Fruit fly (Drosophila melanogaster) whole organism, embryonic: ENCODE measurements around the gene cpb.
A peak's percentile ranks its signal among the peaks of the same experiment; 100 is the strongest.

Source experiments
- ATbp ChIP-seq: fragments of 200-800 bp; sonication (Bioruptor generic); optimal IDR thresholded peaks from 2 replicates; lab custom pipeline; 2017; ENCODE audit warnings: missing biosample characterization, mild to moderate bottlenecking, missing genetic modification characterization, missing genetic modification reagents
- Atf-2 ChIP-seq: fragments of 200-800 bp; sonication (Bioruptor generic); optimal IDR thresholded peaks from 2 replicates; lab custom pipeline; 2016; ENCODE audit warnings: missing biosample characterization, missing genetic modification characterization
- B-H2 ChIP-seq: fragments of 200-800 bp; sonication (Bioruptor generic); optimal IDR thresholded peaks from 2 replicates; lab custom pipeline; 2018; ENCODE audit warnings: missing biosample characterization, mild to moderate bottlenecking, missing genetic modification characterization
- C15 ChIP-seq: fragments of 200-800 bp; sonication (Bioruptor generic); IDR thresholded peaks from 3 replicates; pipeline ENCODE4 v1.3.6; 2022; ENCODE audit warnings: missing biosample characterization, missing genetic modification characterization
- CG10209 ChIP-seq: fragments of 200-800 bp; sonication (Bioruptor generic); optimal IDR thresholded peaks from 3 replicates; lab custom pipeline; 2017; ENCODE audit warnings: missing biosample characterization, mild to moderate bottlenecking, missing genetic modification characterization, missing genetic modification reagents
- CG10321 ChIP-seq: fragments of 200-800 bp; sonication (Bioruptor generic); IDR thresholded peaks from 2 replicates; pipeline ENCODE4 v1.3.6; 2022; ENCODE audit warnings: missing biosample characterization, missing genetic modification characterization
- CG12104 ChIP-seq: fragments of 200-800 bp; sonication (Bioruptor generic); optimal IDR thresholded peaks from 3 replicates; lab custom pipeline; 2016; ENCODE audit warnings: missing biosample characterization, missing genetic modification characterization
- CG12659 ChIP-seq: fragments of 200-800 bp; sonication (Bioruptor generic); optimal IDR thresholded peaks from 3 replicates; lab custom pipeline; 2017; ENCODE audit warnings: mild to moderate bottlenecking, missing biosample characterization, missing genetic modification reagents, missing genetic modification characterization
- CG13775 ChIP-seq: fragments of 200-800 bp; sonication (Bioruptor generic); optimal IDR thresholded peaks from 3 replicates; lab custom pipeline; 2017; ENCODE audit warnings: missing biosample characterization, mild to moderate bottlenecking, missing genetic modification characterization
- CG15696 ChIP-seq: fragments of 200-800 bp; sonication (Bioruptor generic); optimal IDR thresholded peaks from 2 replicates; lab custom pipeline; 2019; ENCODE audit warnings: missing biosample characterization, mild to moderate bottlenecking, missing genetic modification characterization, moderate library complexity
- CG17612 ChIP-seq: fragments of 200-800 bp; sonication (Bioruptor generic); IDR thresholded peaks from 2 replicates; pipeline ENCODE4 v1.3.6; 2022; ENCODE audit warnings: missing biosample characterization, missing genetic modification characterization
- CG1832 ChIP-seq: fragments of 200-800 bp; sonication (Bioruptor generic); optimal IDR thresholded peaks from 2 replicates; lab custom pipeline; 2017; ENCODE audit warnings: missing biosample characterization, mild to moderate bottlenecking, missing genetic modification characterization, inconsistent platforms
- CG2116 ChIP-seq: fragments of 200-800 bp; sonication (Bioruptor generic); optimal IDR thresholded peaks from 3 replicates; lab custom pipeline; 2018; ENCODE audit warnings: missing biosample characterization, mild to moderate bottlenecking, missing genetic modification characterization
- CG2202 ChIP-seq: fragments of 200-800 bp; sonication (Bioruptor generic); optimal IDR thresholded peaks from 2 replicates; lab custom pipeline; 2018; ENCODE audit warnings: missing biosample characterization, mild to moderate bottlenecking, missing genetic modification characterization
- CG31441 ChIP-seq: fragments of 200-800 bp; sonication (Bioruptor generic); IDR thresholded peaks from 2 replicates; pipeline ENCODE4 v1.3.6; 2022; ENCODE audit warnings: missing biosample characterization, missing genetic modification characterization
- CG4854 ChIP-seq: fragments of 200-800 bp; sonication (Bioruptor generic); optimal IDR thresholded peaks from 2 replicates; lab custom pipeline; 2016; ENCODE audit warnings: missing biosample characterization, missing genetic modification characterization, inconsistent platforms
- CG5245 ChIP-seq: fragments of 200-800 bp; sonication (Bioruptor generic); optimal IDR thresholded peaks from 3 replicates; lab custom pipeline; 2016; ENCODE audit warnings: missing biosample characterization, missing genetic modification characterization
- CG6683 ChIP-seq: fragments of 200-800 bp; sonication (Bioruptor generic); optimal IDR thresholded peaks from 2 replicates; lab custom pipeline; 2017; ENCODE audit warnings: missing biosample characterization, mild to moderate bottlenecking, missing genetic modification characterization, missing genetic modification reagents
- CG6689 ChIP-seq: fragments of 200-800 bp; sonication (Bioruptor generic); IDR thresholded peaks from 2 replicates; pipeline ENCODE4 v1.3.6; 2022; ENCODE audit warnings: missing biosample characterization, missing genetic modification characterization
- Drgx ChIP-seq: fragments of 200-800 bp; sonication (Bioruptor generic); IDR thresholded peaks from 2 replicates; pipeline ENCODE4 v1.3.6; 2022; ENCODE audit warnings: missing biosample characterization, missing genetic modification characterization
- Ets65A ChIP-seq: fragments of 200-800 bp; sonication (Bioruptor generic); peaks from one replicate; lab custom pipeline; 2016; ENCODE audit warnings: missing biosample characterization, missing genetic modification characterization
- Gug ChIP-seq: fragments of 200-800 bp; sonication (Bioruptor generic); IDR thresholded peaks from 4 replicates; pipeline ENCODE4 v1.3.6; 2022; ENCODE audit warnings: missing biosample characterization, missing genetic modification characterization
- H2.0 ChIP-seq: fragments of 200-800 bp; sonication (Bioruptor generic); IDR thresholded peaks from 2 replicates; pipeline ENCODE4 v1.3.6; 2022; ENCODE audit warnings: missing biosample characterization, missing genetic modification characterization
- HLH4C ChIP-seq: fragments of 200-800 bp; sonication (Bioruptor generic); IDR thresholded peaks from 3 replicates; pipeline ENCODE4 v1.3.6; 2022; ENCODE audit warnings: missing biosample characterization, missing genetic modification characterization; ENCODE audit not compliant: partially characterized antibody
- HmgD ChIP-seq: fragments of 200-800 bp; sonication (Bioruptor generic); optimal IDR thresholded peaks from 3 replicates; lab custom pipeline; 2016; ENCODE audit warnings: missing biosample characterization, missing genetic modification characterization
- Hr39 ChIP-seq: fragments of >200 bp; optimal IDR thresholded peaks from 2 replicates; lab custom pipeline; 2017
- Med ChIP-seq: fragments of 200-800 bp; sonication (Bioruptor generic); peaks from one replicate; lab custom pipeline; 2016; ENCODE audit warnings: missing biosample characterization, missing genetic modification characterization, mild to moderate bottlenecking, inconsistent platforms, moderate library complexity
- NC2β ChIP-seq: fragments of 200-800 bp; sonication (Bioruptor generic); optimal IDR thresholded peaks from 2 replicates; lab custom pipeline; 2016; ENCODE audit warnings: missing biosample characterization, missing genetic modification characterization
- NFAT ChIP-seq: fragments of 200-800 bp; sonication (Bioruptor generic); IDR thresholded peaks from 2 replicates; pipeline ENCODE4 v1.3.6; 2022; ENCODE audit warnings: missing biosample characterization, missing genetic modification characterization
- Nf-YC ChIP-seq: fragments of 200-800 bp; optimal IDR thresholded peaks from 3 replicates; lab custom pipeline; 2019; ENCODE audit warnings: missing biosample characterization, mild to moderate bottlenecking, missing genetic modification characterization, moderate library complexity
- NfI ChIP-seq: fragments of 200-800 bp; sonication (Bioruptor generic); optimal IDR thresholded peaks from 3 replicates; lab custom pipeline; 2018; ENCODE audit warnings: missing biosample characterization, mild to moderate bottlenecking, missing genetic modification characterization, moderate library complexity
- PHDP ChIP-seq: fragments of 200-800 bp; sonication (Bioruptor generic); optimal IDR thresholded peaks from 3 replicates; lab custom pipeline; 2018; ENCODE audit warnings: missing biosample characterization, mild to moderate bottlenecking, missing genetic modification characterization, moderate library complexity
- Poxn ChIP-seq: fragments of 200-800 bp; sonication (Bioruptor generic); IDR thresholded peaks from 2 replicates; pipeline ENCODE4 v1.3.6; 2022; ENCODE audit warnings: missing biosample characterization, missing genetic modification characterization
- Rx ChIP-seq: fragments of 200-800 bp; sonication (Bioruptor generic); IDR thresholded peaks from 2 replicates; pipeline ENCODE4 v1.3.6; 2022; ENCODE audit warnings: missing biosample characterization, missing genetic modification characterization
- Stat92E ChIP-seq, 3 experiments: fragments of >200 bp in 2 of 3; fragments of 200-800 bp in 1 of 3; sonication (Bioruptor generic) in 1 of 3; optimal IDR thresholded peaks; 2 replicates each; lab custom pipeline; 2017 to 2019; ENCODE audit warnings: missing biosample characterization in 3 of 3, missing genetic modification characterization in 3 of 3, mild to moderate bottlenecking in 1 of 3, moderate library complexity in 1 of 3
- Vsx1 ChIP-seq: fragments of 200-800 bp; sonication (Bioruptor generic); optimal IDR thresholded peaks from 2 replicates; lab custom pipeline; 2017; ENCODE audit warnings: missing biosample characterization, mild to moderate bottlenecking, missing genetic modification characterization, missing genetic modification reagents
- amos ChIP-seq: fragments of 200-800 bp; sonication (Bioruptor generic); IDR thresholded peaks from 2 replicates; pipeline ENCODE4 v1.3.6; 2022; ENCODE audit warnings: missing biosample characterization, missing genetic modification characterization; ENCODE audit not compliant: partially characterized antibody
- caup ChIP-seq: fragments of 200-800 bp; sonication (Bioruptor generic); optimal IDR thresholded peaks from 3 replicates; lab custom pipeline; 2017; ENCODE audit warnings: missing biosample characterization, mild to moderate bottlenecking, missing genetic modification characterization, moderate library complexity; ENCODE audit not compliant: severe bottlenecking
- crc ChIP-seq: fragments of 200-800 bp; sonication (Bioruptor generic); optimal IDR thresholded peaks from 2 replicates; lab custom pipeline; 2016; ENCODE audit warnings: missing biosample characterization, missing genetic modification characterization
- eyg ChIP-seq: fragments of 200-800 bp; sonication (Bioruptor generic); optimal IDR thresholded peaks from 3 replicates; lab custom pipeline; 2016; ENCODE audit warnings: missing biosample characterization, missing genetic modification characterization
- fd64A ChIP-seq: fragments of 200-800 bp; sonication (Bioruptor generic); optimal IDR thresholded peaks from 3 replicates; lab custom pipeline; 2018; ENCODE audit warnings: missing biosample characterization, mild to moderate bottlenecking, missing genetic modification characterization
- gfzf ChIP-seq: fragments of 200-800 bp; sonication (Bioruptor generic); optimal IDR thresholded peaks from 2 replicates; lab custom pipeline; 2016; ENCODE audit warnings: missing biosample characterization, mild to moderate bottlenecking, missing genetic modification characterization, moderate library complexity
- gro ChIP-seq: fragments of 200-800 bp; sonication (Bioruptor generic); optimal IDR thresholded peaks from 2 replicates; lab custom pipeline; 2016; ENCODE audit warnings: missing biosample characterization, missing genetic modification characterization
- lmd ChIP-seq: fragments of 200-800 bp; sonication (Bioruptor generic); IDR thresholded peaks from 2 replicates; pipeline ENCODE4 v1.3.6; 2022; ENCODE audit warnings: missing biosample characterization, missing genetic modification characterization
- luna ChIP-seq: fragments of 200-800 bp; sonication (Bioruptor generic); optimal IDR thresholded peaks from 2 replicates; lab custom pipeline; 2016; ENCODE audit warnings: missing biosample characterization, missing genetic modification characterization
- pho ChIP-seq: fragments of 200-800 bp; sonication (Bioruptor generic); optimal IDR thresholded peaks from 2 replicates; lab custom pipeline; 2016; ENCODE audit warnings: missing biosample characterization, missing genetic modification characterization
- pros ChIP-seq: fragments of 200-800 bp; sonication (Bioruptor generic); optimal IDR thresholded peaks from 3 replicates; lab custom pipeline; 2019; ENCODE audit warnings: missing biosample characterization, mild to moderate bottlenecking, missing genetic modification characterization, moderate library complexity
- sens ChIP-seq: fragments of 200-800 bp; sonication (Bioruptor generic); peaks from one replicate; lab custom pipeline; 2016; ENCODE audit warnings: missing biosample characterization, missing genetic modification characterization
- sima ChIP-seq: fragments of 200-800 bp; sonication (Bioruptor generic); optimal IDR thresholded peaks from 2 replicates; lab custom pipeline; 2016; ENCODE audit warnings: missing biosample characterization, missing genetic modification characterization
- slbo ChIP-seq: fragments of 200-800 bp; sonication (Bioruptor generic); IDR thresholded peaks from 2 replicates; pipeline ENCODE4 v1.3.6; 2022; ENCODE audit warnings: missing biosample characterization, missing genetic modification characterization
- tin ChIP-seq: fragments of 200-800 bp; sonication (Bioruptor generic); optimal IDR thresholded peaks from 3 replicates; lab custom pipeline; 2016; ENCODE audit warnings: missing biosample characterization, missing genetic modification characterization
- toy ChIP-seq: fragments of 200-800 bp; sonication (Bioruptor generic); IDR thresholded peaks from 2 replicates; pipeline ENCODE4 v1.3.6; 2022; ENCODE audit warnings: missing biosample characterization, missing genetic modification characterization

cpb gene

dm6 chr2L:1655858-1656257 is 48.8 kb upstream of the cpb start (continued):
- TF ChIP-seq CG12659 (GFP tag; lab: Kevin White, UChicago) (peak; percentile 34), luna (GFP tag; lab: Kevin White, UChicago) (no peak), Gug (GFP tag; lab: Robert Waterston, UW) (no peak), NFAT (GFP tag; lab: Robert Waterston, UW) (no peak), CG6689 (peak; percentile 33; the same call in 1 of the 2 replicates), amos (GFP tag; lab: Robert Waterston, UW) (no peak), lmd (GFP tag; lab: Robert Waterston, UW) (peak; percentile 53), CG2116 (GFP tag; lab: Kevin White, UChicago) (no peak), CG4854 (GFP tag; lab: Kevin White, UChicago) (no peak), caup (no peak), CG6683 (no peak), Drgx (GFP tag; lab: Robert Waterston, UW) (no peak), CG17612 (GFP tag; lab: Robert Waterston, UW) (no peak), pho (no peak), CG2202 (tag; lab: Kevin White, UChicago) (no peak), CG15696 (tag; lab: Kevin White, UChicago) (no peak), pros (GFP tag; lab: Kevin White, UChicago) (no peak), Med (no peak), CG1832 (no peak), NfI (no peak), NC2β (GFP tag; lab: Kevin White, UChicago) (no peak), Ets65A (GFP tag; lab: Kevin White, UChicago) (peak; percentile 53), Atf-2 (no peak), CG10321 (GFP tag; lab: Robert Waterston, UW) (no peak), HLH4C (no peak), CG5245 (peak; percentile 19), PHDP (tag; lab: Kevin White, UChicago) (peak; percentile 40), CG13775 (GFP tag; lab: Kevin White, UChicago) (peak; percentile 38), sima (no peak), Nf-YC (tag; lab: Kevin White, UChicago) (no peak), slbo (GFP tag; lab: Robert Waterston, UW) (peak; percentile 50), sens (GFP tag; lab: Kevin White, UChicago) (peak; percentile 58), Hr39 (lab: Kevin White, UChicago) (no peak), Vsx1 (GFP tag; lab: Kevin White, UChicago) (no peak), gfzf (GFP tag; lab: Kevin White, UChicago) (no peak), HmgD (no peak), Stat92E (GFP tag; optimal IDR thresholded peaks at IDR 0.05; lab: Kevin White, UChicago) (no peak), H2.0 (GFP tag; lab: Robert Waterston, UW) (peak; percentile 24; the same call in 1 of the 2 replicates), tin (no peak), CG12104 (peak; percentile 6), Rx (GFP tag; lab: Robert Waterston, UW) (peak; percentile 45; the same call in 1 of the 2 replicates), crc (GFP tag; lab: Kevin White, UChicago) (no peak), B-H2 (no peak), fd64A (GFP tag; lab: Kevin White, UChicago) (no peak), CG10209 (no peak), ATbp (no peak), CG31441 (GFP tag; lab: Robert Waterston, UW) (peak; percentile 22; the same call in 1 of the 2 replicates), C15 (GFP tag; lab: Robert Waterston, UW) (no peak), gro (GFP tag; lab: Kevin White, UChicago) (no peak), toy (no peak), Poxn (no peak), eyg (GFP tag; lab: Kevin White, UChicago) (no peak)
